Worm (Caenorhabditis elegans) whole organism, L4/young adult: Measurements from ENCODE around the gene kap-1.
A peak's percentile ranks its signal among the peaks of the same experiment; 100 is the strongest.

ENCODE experiments used
- W03F9.2 ChIP-seq: fragments of 150-350 bp; optimal IDR thresholded peaks from 2 replicates; lab custom pipeline; 2014; ENCODE audit warnings: missing biosample characterization, missing genetic modification characterization
- dao-5 ChIP-seq: sonication (generic microtip); optimal IDR thresholded peaks from 2 replicates; lab custom pipeline; 2016; ENCODE audit warnings: missing genotype, missing genetic modification characterization, moderate library complexity, missing compliant biosample characterization
- him-1 ChIP-seq: sonication (generic microtip); optimal IDR thresholded peaks from 2 replicates; lab custom pipeline; 2016; ENCODE audit warnings: missing genotype, missing genetic modification reagents, missing genetic modification characterization, missing compliant biosample characterization

The kap-1 gene

DNA sequence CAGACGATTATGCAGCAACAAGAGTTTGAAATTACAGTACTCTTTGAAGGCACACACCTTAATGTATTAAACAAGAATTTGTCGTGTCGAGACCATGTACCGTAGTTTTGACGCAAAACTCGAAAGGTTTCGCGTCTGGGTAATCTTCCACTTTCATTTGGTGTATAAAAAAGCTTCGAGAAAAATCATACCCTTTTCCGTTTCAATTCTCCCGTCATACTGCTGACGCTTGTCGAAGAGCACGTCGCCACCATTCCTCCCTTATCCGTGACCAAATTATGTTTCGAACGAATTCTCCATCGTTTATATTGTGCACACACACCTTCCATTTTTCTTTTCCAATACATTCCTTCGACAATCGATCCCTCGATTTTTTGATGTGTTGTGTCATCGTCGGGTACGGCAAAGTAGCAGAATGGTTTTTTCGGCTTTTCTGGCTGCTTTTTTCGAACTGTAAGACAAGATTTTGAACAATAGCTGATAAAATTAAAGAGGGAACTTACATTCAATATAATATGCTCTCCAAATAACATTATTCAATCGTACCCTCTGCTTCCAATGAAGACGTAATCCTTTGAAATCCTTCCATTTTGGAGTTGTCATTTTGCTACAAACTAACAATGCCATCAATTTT, 35.3 kb downstream of the kap-1 start:
- TF ChIP-seq W03F9.2 (tag; lab: Kevin White, UChicago) (no peak), him-1 (tag; lab: Kevin White, UChicago) (no peak), dao-5 (tag; lab: Kevin White, UChicago) (no peak)

DNA sequence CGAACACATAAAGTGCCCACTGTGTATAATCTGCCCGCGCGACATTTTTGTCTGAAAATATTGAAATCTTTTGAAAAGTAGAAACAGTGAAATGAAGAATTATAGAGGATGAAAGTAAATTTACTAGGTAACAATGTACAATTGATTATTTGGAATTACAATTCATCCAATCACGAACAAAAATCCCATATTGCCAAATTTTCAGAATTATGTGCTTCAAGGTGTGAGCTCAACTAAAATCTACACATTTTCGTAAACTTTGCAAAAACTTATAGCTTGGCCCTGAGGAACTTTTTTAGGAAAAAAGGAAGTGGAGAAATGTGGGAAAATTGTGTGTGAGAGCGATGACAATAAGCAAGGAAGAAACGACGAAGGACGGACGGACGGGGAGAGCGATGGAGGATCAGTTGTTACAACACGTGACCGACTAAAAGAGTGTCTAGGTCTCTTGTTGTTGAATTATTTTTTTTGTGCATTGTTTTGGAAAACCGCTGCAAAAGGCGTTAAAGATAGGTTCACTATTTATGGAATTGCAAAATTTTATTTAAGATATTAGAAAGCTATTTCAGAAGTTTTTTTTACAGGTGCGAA, 36.1 kb downstream of the kap-1 start, which contains the start of gene mml-1:
Gene mml-1 (minus strand): TSS at position 51 of the 591 bp plus-strand sequence.
- no peak for TF ChIP-seq W03F9.2 (tag; lab: Kevin White, UChicago)

DNA sequence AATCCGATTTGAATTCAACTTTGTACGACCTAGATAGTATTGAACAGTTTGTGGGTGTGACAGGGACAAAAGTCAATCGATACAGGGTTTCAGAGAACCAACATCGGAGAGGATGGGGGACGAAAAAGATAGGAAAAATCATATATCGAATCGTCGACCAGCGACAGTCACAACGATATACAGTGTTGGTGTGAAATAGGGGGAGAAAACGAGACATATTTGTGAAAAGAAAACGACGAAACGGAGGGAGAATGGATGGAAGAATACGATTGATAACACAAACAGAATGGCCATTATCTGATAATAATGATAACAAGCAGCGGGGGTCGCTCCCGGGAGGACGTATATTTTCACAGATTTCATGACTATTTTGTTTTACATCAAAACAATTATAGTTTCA, 36.8 kb downstream of the kap-1 start:
- TF ChIP-seq W03F9.2 (tag; lab: Kevin White, UChicago), result no peak
- TF ChIP-seq dao-5 (tag; lab: Kevin White, UChicago), result no peak
- TF ChIP-seq him-1 (tag; lab: Kevin White, UChicago), result no peak

DNA sequence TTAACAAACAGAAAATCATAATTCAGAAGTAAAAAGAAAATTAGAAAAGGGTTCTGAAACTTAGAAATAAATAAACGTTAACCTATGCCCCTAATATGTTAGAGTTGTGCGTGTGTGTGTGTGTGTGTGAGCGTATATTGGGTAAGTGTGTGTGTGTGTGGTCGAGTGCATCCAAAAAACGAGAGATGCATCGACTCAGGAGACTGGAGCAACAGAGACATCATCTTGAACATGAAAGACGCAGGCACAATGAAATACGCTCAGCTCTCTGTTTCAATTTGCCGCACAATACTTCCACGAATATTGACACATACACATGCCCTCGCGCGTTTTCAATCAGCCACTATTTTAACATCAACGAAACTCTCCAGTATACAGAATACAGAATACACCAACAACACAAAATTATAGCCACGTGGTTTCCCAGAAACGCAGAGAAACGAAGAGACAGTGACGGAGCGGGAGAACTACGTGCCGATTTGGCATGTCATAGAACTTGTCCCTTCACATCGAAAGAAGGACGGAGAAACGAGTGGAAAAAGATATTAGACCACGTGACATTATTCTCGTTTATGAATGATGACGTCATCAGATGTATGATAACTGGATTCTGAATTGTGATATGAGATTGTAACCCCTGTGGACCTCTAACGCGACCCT, 37.6 kb downstream of the kap-1 start:
- no peak for TF ChIP-seq him-1 (tag; lab: Kevin White, UChicago)
- TF ChIP-seq dao-5 (tag; lab: Kevin White, UChicago), result no peak
- no peak for TF ChIP-seq W03F9.2 (tag; lab: Kevin White, UChicago)

DNA sequence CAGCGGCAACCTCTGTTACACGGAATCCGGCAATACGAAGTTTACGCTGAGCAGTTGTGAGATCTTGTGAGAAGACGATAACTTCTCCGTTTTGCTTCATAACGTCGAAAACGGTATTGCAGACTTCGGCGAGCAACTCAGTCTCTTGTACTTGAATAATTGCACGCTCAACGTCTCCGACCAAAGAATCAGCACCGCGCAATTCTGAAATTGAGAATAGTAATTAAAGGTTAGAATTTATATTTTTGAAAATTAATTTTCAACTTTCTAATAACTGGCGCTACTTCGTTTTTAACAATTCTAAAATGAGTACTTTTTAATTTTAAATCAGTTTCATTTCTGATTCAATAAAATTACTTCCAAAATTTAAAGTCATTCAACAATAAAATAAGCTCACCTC, 39.9 kb downstream of the kap-1 start:
- TF ChIP-seq him-1 (tag; lab: Kevin White, UChicago) (no peak), W03F9.2 (tag; lab: Kevin White, UChicago) (no peak), dao-5 (tag; lab: Kevin White, UChicago) (no peak)

DNA sequence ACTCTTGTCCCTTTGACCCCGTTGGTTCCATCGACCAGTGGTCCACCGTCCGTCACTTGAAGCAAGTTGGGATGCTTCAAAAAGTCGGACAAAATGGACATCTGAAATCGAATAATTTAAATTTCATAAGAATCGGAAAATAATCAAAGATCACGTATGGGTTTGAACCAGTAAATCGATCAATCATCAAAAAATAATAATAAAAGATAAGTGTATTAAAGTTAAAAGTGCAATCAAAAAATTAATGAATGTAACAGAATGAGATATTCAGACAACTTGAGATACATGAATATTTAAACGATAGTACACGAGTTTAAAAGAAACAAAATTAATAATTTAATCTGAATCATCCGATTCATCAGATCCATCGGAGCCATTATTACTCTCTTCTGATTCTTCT, 40.3 kb downstream of the kap-1 start, which contains the start of gene T20B12.7:
Gene T20B12.7 (minus strand): TSS at position 101 of the 400 bp plus-strand sequence.
- no peak for TF ChIP-seq dao-5 (tag; lab: Kevin White, UChicago)
- no peak for TF ChIP-seq W03F9.2 (tag; lab: Kevin White, UChicago)
- TF ChIP-seq him-1 (tag; lab: Kevin White, UChicago), result no peak

DNA sequence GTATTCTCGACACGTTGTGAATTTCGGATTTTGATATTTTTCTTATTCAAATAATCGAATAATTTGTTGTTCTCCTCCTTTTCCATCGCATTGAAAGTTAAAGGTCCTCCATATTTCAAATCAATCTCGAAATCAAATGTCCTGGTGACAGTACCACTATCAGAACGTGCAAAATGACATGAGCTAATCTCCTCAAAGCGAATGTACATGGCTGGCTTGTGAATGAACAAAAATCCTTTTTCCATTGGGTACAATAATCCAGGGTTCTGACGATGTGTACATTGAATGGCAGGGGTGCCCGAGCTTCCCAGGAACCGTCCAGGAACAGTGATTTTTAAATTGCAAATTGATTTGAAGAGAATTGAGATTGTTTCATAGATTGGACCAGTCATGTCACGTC, 41.5 kb downstream of the kap-1 start:
- TF ChIP-seq dao-5 (tag; lab: Kevin White, UChicago) (no peak), him-1 (tag; lab: Kevin White, UChicago) (no peak), W03F9.2 (tag; lab: Kevin White, UChicago) (no peak)

DNA sequence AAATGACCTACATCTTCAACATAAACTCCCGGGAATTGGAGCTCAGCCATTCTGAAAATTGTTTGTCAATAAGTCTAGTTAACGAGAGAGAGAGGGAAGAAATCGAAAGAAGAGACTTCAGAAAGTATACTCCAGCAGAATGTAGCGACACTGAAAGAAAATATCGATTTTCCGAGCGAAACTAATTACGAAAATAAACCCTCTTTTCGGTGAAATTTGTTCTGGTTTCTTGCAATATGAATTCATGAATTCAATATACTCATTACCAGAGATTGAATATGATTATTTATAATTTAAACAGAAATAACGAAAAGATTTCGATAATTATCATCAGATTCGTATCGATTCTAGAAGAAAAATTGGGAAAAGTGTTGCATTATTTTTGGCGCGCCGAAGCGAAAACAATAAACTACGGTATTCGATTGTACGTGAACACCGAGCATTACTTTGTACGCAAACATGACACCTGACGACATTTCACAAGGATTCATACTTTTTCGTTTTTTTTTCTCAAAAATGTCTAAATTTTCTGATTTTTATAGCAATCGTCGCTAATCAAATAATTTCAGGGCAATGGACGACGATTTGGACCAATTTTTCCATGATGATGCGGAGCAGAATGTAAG, 43.0 kb downstream of the kap-1 start, which contains the start of the genes hmg-4 and T20B12.3:
Gene hmg-4 (minus strand): TSS at position 51 of the 626 bp plus-strand sequence.
Gene T20B12.3 (plus strand): TSS at position 570 of the 626 bp plus-strand sequence.
- TF ChIP-seq him-1 (tag; lab: Kevin White, UChicago) (no peak), dao-5 (tag; lab: Kevin White, UChicago) (no peak), W03F9.2 (tag; lab: Kevin White, UChicago) (peak; percentile 42)

DNA sequence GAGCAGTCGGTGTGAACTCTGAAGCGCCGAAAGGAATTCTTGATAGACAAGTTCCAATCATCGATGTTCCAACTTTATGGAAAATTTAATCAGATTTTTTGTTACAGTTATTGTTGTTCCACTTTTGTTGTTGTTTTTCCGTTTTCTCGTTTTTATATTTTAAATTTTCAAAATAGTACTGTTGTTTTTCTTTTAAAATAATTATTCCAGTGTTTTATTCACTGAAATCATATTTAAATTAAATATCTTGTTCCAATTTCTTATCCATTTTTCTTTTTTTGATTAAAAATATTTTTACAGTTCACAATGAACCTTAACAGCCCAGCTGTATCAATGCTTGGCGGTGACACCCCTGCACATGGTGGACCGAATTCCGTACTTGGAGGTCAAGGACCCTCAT, 45.1 kb downstream of the kap-1 start, which contains the start of gene tbp-1:
Gene tbp-1 (plus strand): TSS at position 301 of the 400 bp plus-strand sequence.
- TF ChIP-seq W03F9.2 (tag; lab: Kevin White, UChicago) (no peak), him-1 (tag; lab: Kevin White, UChicago) (no peak), dao-5 (tag; lab: Kevin White, UChicago) (no peak)

DNA sequence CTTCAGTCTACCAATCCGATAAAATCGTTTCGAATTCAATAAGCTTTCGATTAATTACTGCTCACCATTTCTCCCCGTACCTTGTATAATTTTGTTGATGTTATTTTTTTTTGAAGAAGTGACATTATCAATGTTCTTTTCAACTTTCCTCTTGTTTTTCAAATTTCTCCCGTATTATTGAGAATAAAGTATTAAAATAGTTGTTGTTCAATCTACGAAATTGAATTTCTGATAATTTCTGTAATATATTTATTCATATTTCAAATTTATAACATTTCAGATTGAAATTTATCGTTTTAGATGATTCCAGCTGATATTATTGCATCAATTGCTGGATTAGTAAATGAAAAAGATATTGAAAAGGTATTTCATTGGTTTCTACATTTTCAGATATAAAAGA, 47.3 kb downstream of the kap-1 start, which contains the start of gene trd-1:
Gene trd-1 (plus strand): TSS at position 301 of the 400 bp plus-strand sequence.
- TF ChIP-seq W03F9.2 (tag; lab: Kevin White, UChicago) (no peak), him-1 (tag; lab: Kevin White, UChicago) (no peak), dao-5 (tag; lab: Kevin White, UChicago) (no peak)

DNA sequence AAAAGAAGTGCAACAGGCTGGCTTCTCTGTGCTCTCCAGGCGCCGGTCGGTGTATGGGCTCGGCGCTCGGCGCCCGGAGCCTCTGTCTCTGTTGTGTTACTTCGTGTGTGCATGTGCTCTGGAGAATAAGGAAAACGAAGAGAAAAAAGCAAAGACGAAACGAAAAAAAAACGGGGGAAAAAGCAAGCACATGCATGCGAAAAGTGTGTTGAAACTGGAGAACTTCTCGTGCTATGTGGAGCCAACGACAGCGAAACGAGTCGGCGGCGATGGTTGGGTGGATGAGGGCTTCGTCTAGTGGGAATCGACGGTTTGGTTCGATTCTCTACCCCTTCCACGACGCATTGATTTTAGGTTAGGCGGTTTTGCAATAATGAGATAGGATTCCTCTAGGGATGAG, 48.7 kb downstream of the kap-1 start:
- TF ChIP-seq W03F9.2 (tag; lab: Kevin White, UChicago) (no peak), him-1 (tag; lab: Kevin White, UChicago) (peak; percentile 88), dao-5 (tag; lab: Kevin White, UChicago) (no peak)
